Fruit fly (Drosophila melanogaster) whole organism, embryonic: ENCODE results near the gene ImpE3.

ENCODE experiments used
- CG10209 ChIP-seq: fragments of 200-800 bp; sonication (Bioruptor generic); optimal IDR thresholded peaks from 3 replicates; lab custom pipeline; 2017; ENCODE audit warnings: missing biosample characterization, mild to moderate bottlenecking, missing genetic modification characterization, missing genetic modification reagents
- CG10274 ChIP-seq: fragments of 200-800 bp; sonication (Bioruptor generic); optimal IDR thresholded peaks from 3 replicates; lab custom pipeline; 2017; ENCODE audit warnings: missing biosample characterization, mild to moderate bottlenecking, missing genetic modification characterization
- CG10431 ChIP-seq: fragments of 200-800 bp; sonication (Bioruptor generic); optimal IDR thresholded peaks from 3 replicates; lab custom pipeline; 2018; ENCODE audit warnings: missing biosample characterization, mild to moderate bottlenecking, missing genetic modification characterization
- CG10979 ChIP-seq: fragments of 200-800 bp; sonication (Bioruptor generic); optimal IDR thresholded peaks from 2 replicates; lab custom pipeline; 2018; ENCODE audit warnings: missing biosample characterization, mild to moderate bottlenecking, missing genetic modification characterization, moderate library complexity
- CG11247 ChIP-seq: fragments of 200-800 bp; sonication (Bioruptor generic); IDR thresholded peaks from 2 replicates; pipeline ENCODE4 v1.3.6; 2022; ENCODE audit warnings: missing biosample characterization, missing genetic modification characterization
- CG12155 ChIP-seq: fragments of 200-800 bp; sonication (Bioruptor generic); optimal IDR thresholded peaks from 3 replicates; lab custom pipeline; 2016; ENCODE audit warnings: missing biosample characterization, missing genetic modification characterization
- CG14441 ChIP-seq: fragments of 200-800 bp; sonication (Bioruptor generic); IDR thresholded peaks from 2 replicates; pipeline ENCODE4 v1.3.6; 2022; ENCODE audit warnings: missing biosample characterization, missing genetic modification characterization
- CG15514 ChIP-seq: fragments of 200-800 bp; sonication (Bioruptor generic); optimal IDR thresholded peaks from 3 replicates; lab custom pipeline; 2017; ENCODE audit warnings: missing biosample characterization, missing genetic modification characterization, mild to moderate bottlenecking, moderate library complexity, missing genetic modification reagents
- CG17361 ChIP-seq: fragments of 200-800 bp; sonication (Bioruptor generic); IDR thresholded peaks from 3 replicates; pipeline ENCODE4 v1.3.6; 2022; ENCODE audit warnings: missing biosample characterization, missing genetic modification characterization
- CG17912 ChIP-seq: fragments of 200-800 bp; sonication (Bioruptor generic); optimal IDR thresholded peaks from 2 replicates; lab custom pipeline; 2018; ENCODE audit warnings: missing biosample characterization, mild to moderate bottlenecking, missing genetic modification characterization
- CG18599 ChIP-seq: fragments of 200-800 bp; sonication (Bioruptor generic); optimal IDR thresholded peaks from 3 replicates; lab custom pipeline; 2017; ENCODE audit warnings: missing biosample characterization, missing genetic modification characterization, mild to moderate bottlenecking, moderate library complexity, missing genetic modification reagents
- CG33557 ChIP-seq: fragments of 200-800 bp; sonication (Bioruptor generic); optimal IDR thresholded peaks from 2 replicates; lab custom pipeline; 2019; ENCODE audit warnings: missing biosample characterization, mild to moderate bottlenecking, missing genetic modification characterization, moderate library complexity
- CG3847 ChIP-seq: fragments of 200-800 bp; sonication (Bioruptor generic); IDR thresholded peaks from 2 replicates; pipeline ENCODE4 v1.3.6; 2022; ENCODE audit warnings: missing biosample characterization, missing genetic modification characterization
- CG6254 ChIP-seq: fragments of 200-800 bp; sonication (Bioruptor generic); optimal IDR thresholded peaks from 3 replicates; lab custom pipeline; 2017; ENCODE audit warnings: mild to moderate bottlenecking, missing biosample characterization, missing genetic modification reagents, missing genetic modification characterization
- CG6765 ChIP-seq: fragments of 200-800 bp; sonication (Bioruptor generic); optimal IDR thresholded peaks from 3 replicates; lab custom pipeline; 2017; ENCODE audit warnings: missing biosample characterization, mild to moderate bottlenecking, missing genetic modification characterization
- CG6813 ChIP-seq: fragments of 200-800 bp; sonication (Bioruptor generic); optimal IDR thresholded peaks from 2 replicates; lab custom pipeline; 2017; ENCODE audit warnings: missing biosample characterization, missing genetic modification characterization, mild to moderate bottlenecking, moderate library complexity, missing genetic modification reagents
- CG7357 ChIP-seq: fragments of 200-800 bp; sonication (Bioruptor generic); IDR thresholded peaks from 3 replicates; pipeline ENCODE4 v1.3.6; 2022; ENCODE audit warnings: missing biosample characterization, missing genetic modification characterization
- CG7556 ChIP-seq: fragments of 200-800 bp; sonication (Bioruptor generic); optimal IDR thresholded peaks from 2 replicates; lab custom pipeline; 2017; ENCODE audit warnings: missing biosample characterization, mild to moderate bottlenecking, missing genetic modification characterization
- CG7928 ChIP-seq: fragments of 200-800 bp; sonication (Bioruptor generic); optimal IDR thresholded peaks from 2 replicates; lab custom pipeline; 2017; ENCODE audit warnings: missing biosample characterization, mild to moderate bottlenecking, missing genetic modification characterization
- CG8944 ChIP-seq: fragments of 200-800 bp; sonication (Bioruptor generic); optimal IDR thresholded peaks from 3 replicates; lab custom pipeline; 2016; ENCODE audit warnings: missing biosample characterization, missing genetic modification characterization
- D19A ChIP-seq: fragments of 200-800 bp; optimal IDR thresholded peaks from 3 replicates; lab custom pipeline; 2019; ENCODE audit warnings: missing biosample characterization, mild to moderate bottlenecking, missing genetic modification characterization, moderate library complexity
- Dfd ChIP-seq, 2 experiments: fragments of >200 bp; optimal IDR thresholded peaks; 2 replicates each; lab custom pipeline; 2017; ENCODE audit warnings: missing biosample characterization in 2 of 2, missing genetic modification characterization in 2 of 2
- Doc2 ChIP-seq: fragments of 200-800 bp; sonication (Bioruptor generic); IDR thresholded peaks from 2 replicates; pipeline ENCODE4 v1.3.6; 2022; ENCODE audit warnings: missing biosample characterization, missing genetic modification characterization
- HHEX ChIP-seq: fragments of 200-800 bp; sonication (Bioruptor generic); optimal IDR thresholded peaks from 3 replicates; lab custom pipeline; 2017; ENCODE audit warnings: missing biosample characterization, mild to moderate bottlenecking, missing genetic modification characterization, missing genetic modification reagents
- Max ChIP-seq: fragments of 200-800 bp; sonication (Bioruptor generic); optimal IDR thresholded peaks from 2 replicates; lab custom pipeline; 2016; ENCODE audit warnings: missing biosample characterization, mild to moderate bottlenecking, missing genetic modification characterization
- NK7.1 ChIP-seq: fragments of 200-800 bp; sonication (Bioruptor generic); optimal IDR thresholded peaks from 3 replicates; lab custom pipeline; 2016; ENCODE audit warnings: missing biosample characterization, missing genetic modification characterization
- Pdp1 ChIP-seq, 2 experiments: fragments of 200-800 bp; sonication (Bioruptor generic); optimal IDR thresholded peaks; 3 replicates each; lab custom pipeline; 2016; ENCODE audit warnings: missing biosample characterization in 2 of 2, missing genetic modification characterization in 2 of 2, mild to moderate bottlenecking in 1 of 2, moderate library complexity in 1 of 2
- YL-1 ChIP-seq: fragments of 200-800 bp; sonication (Bioruptor generic); optimal IDR thresholded peaks from 3 replicates; lab custom pipeline; 2017; ENCODE audit warnings: missing biosample characterization, mild to moderate bottlenecking, missing genetic modification characterization
- ab ChIP-seq: fragments of 200-800 bp; sonication (Bioruptor generic); optimal IDR thresholded peaks from 2 replicates; lab custom pipeline; 2016; ENCODE audit warnings: missing biosample characterization, missing genetic modification characterization
- bsh ChIP-seq, 2 experiments: fragments of 200-800 bp; sonication (Bioruptor generic); optimal IDR thresholded peaks; 2 replicates each; lab custom pipeline; 2017 to 2018; ENCODE audit warnings: mild to moderate bottlenecking in 2 of 2, missing biosample characterization in 2 of 2, missing genetic modification characterization in 2 of 2, moderate library complexity in 1 of 2
- btn ChIP-seq: fragments of 200-800 bp; sonication (Bioruptor generic); optimal IDR thresholded peaks from 2 replicates; lab custom pipeline; 2016; ENCODE audit warnings: missing biosample characterization, missing genetic modification characterization
- chm ChIP-seq: fragments of 200-800 bp; sonication (Bioruptor generic); IDR thresholded peaks from 2 replicates; pipeline ENCODE4 v1.3.6; 2022; ENCODE audit warnings: missing biosample characterization, missing genetic modification characterization
- danr ChIP-seq: fragments of 200-800 bp; sonication (Bioruptor generic); IDR thresholded peaks from 2 replicates; pipeline ENCODE4 v1.3.6; 2022; ENCODE audit warnings: missing biosample characterization, missing genetic modification characterization
- esg ChIP-seq: fragments of 200-800 bp; sonication (Bioruptor generic); conservative IDR thresholded peaks from 2 replicates; pipeline ENCODE4 v1.3.6; 2022; ENCODE audit warnings: missing biosample characterization, missing genetic modification characterization
- fd102C ChIP-seq: fragments of 200-800 bp; sonication (Bioruptor generic); optimal IDR thresholded peaks from 2 replicates; lab custom pipeline; 2018; ENCODE audit warnings: missing biosample characterization, mild to moderate bottlenecking, missing genetic modification characterization, moderate library complexity
- ftz-f1 ChIP-seq: fragments of 200-800 bp; sonication (Bioruptor generic); optimal IDR thresholded peaks from 2 replicates; lab custom pipeline; 2016; ENCODE audit warnings: missing biosample characterization, missing genetic modification characterization
- fu2 ChIP-seq: fragments of 200-800 bp; sonication (Bioruptor generic); optimal IDR thresholded peaks from 2 replicates; lab custom pipeline; 2016; ENCODE audit warnings: missing biosample characterization, missing genetic modification characterization
- gcm2 ChIP-seq: fragments of 200-800 bp; sonication (Bioruptor generic); optimal IDR thresholded peaks from 2 replicates; lab custom pipeline; 2016; ENCODE audit warnings: missing biosample characterization, missing genetic modification characterization
- ham ChIP-seq: fragments of 200-800 bp; sonication (Bioruptor generic); IDR thresholded peaks from 2 replicates; pipeline ENCODE4 v1.3.6; 2022; ENCODE audit warnings: missing biosample characterization, missing genetic modification characterization
- hth ChIP-seq: fragments of >200 bp; optimal IDR thresholded peaks from 2 replicates; lab custom pipeline; 2017; ENCODE audit warnings: inconsistent platforms
- knrl ChIP-seq: fragments of 200-800 bp; sonication (Bioruptor generic); IDR thresholded peaks from 3 replicates; pipeline ENCODE4 v1.3.6; 2022; ENCODE audit warnings: missing biosample characterization, missing genetic modification characterization; ENCODE audit not compliant: partially characterized antibody
- lmd ChIP-seq: fragments of 200-800 bp; sonication (Bioruptor generic); IDR thresholded peaks from 2 replicates; pipeline ENCODE4 v1.3.6; 2022; ENCODE audit warnings: missing biosample characterization, missing genetic modification characterization
- phol ChIP-seq: fragments of 200-800 bp; sonication (Bioruptor generic); optimal IDR thresholded peaks from 3 replicates; lab custom pipeline; 2018; ENCODE audit warnings: missing biosample characterization, mild to moderate bottlenecking, missing genetic modification characterization, moderate library complexity
- pnt ChIP-seq: fragments of 200-800 bp; sonication (Bioruptor generic); optimal IDR thresholded peaks from 3 replicates; lab custom pipeline; 2016; ENCODE audit warnings: missing biosample characterization, missing genetic modification characterization
- schlank ChIP-seq: fragments of 200-800 bp; sonication (Bioruptor generic); optimal IDR thresholded peaks from 2 replicates; lab custom pipeline; 2018; ENCODE audit warnings: missing biosample characterization, mild to moderate bottlenecking, missing genetic modification characterization
- sr ChIP-seq: fragments of 200-800 bp; sonication (Bioruptor generic); IDR thresholded peaks from 3 replicates; pipeline ENCODE4 v1.3.6; 2022; ENCODE audit warnings: missing biosample characterization, missing genetic modification characterization
- sug ChIP-seq: fragments of 200-800 bp; optimal IDR thresholded peaks from 2 replicates; lab custom pipeline; 2019; ENCODE audit warnings: missing biosample characterization, mild to moderate bottlenecking, missing genetic modification characterization, moderate library complexity
- toy ChIP-seq: fragments of 200-800 bp; sonication (Bioruptor generic); IDR thresholded peaks from 2 replicates; pipeline ENCODE4 v1.3.6; 2022; ENCODE audit warnings: missing biosample characterization, missing genetic modification characterization
- usp ChIP-seq: fragments of >200 bp; optimal IDR thresholded peaks from 2 replicates; lab custom pipeline; 2017; ENCODE audit warnings: missing biosample characterization, missing genetic modification characterization
- zf30C ChIP-seq: fragments of 200-800 bp; sonication (Bioruptor generic); optimal IDR thresholded peaks from 3 replicates; lab custom pipeline; 2018; ENCODE audit warnings: missing biosample characterization, mild to moderate bottlenecking, missing genetic modification characterization
- zfh2 ChIP-seq: fragments of 200-800 bp; sonication (Bioruptor generic); optimal IDR thresholded peaks from 2 replicates; lab custom pipeline; 2016; ENCODE audit warnings: missing biosample characterization, missing genetic modification characterization

ImpE3 gene

dm6 chr3R:8027203-8027688 lies 2.1 kb downstream of the ImpE3 start (continued):
- peak; percentile 76 for TF ChIP-seq CG12155
- peak; percentile 30 for TF ChIP-seq zfh2
- TF ChIP-seq CG15514 (GFP tag; lab: Kevin White, UChicago) = peak; percentile 45
- TF ChIP-seq sug (tag; lab: Kevin White, UChicago) = no peak
- no peak for TF ChIP-seq gcm2
- TF ChIP-seq CG17361 (GFP tag; lab: Robert Waterston, UW) = no peak; the same call in 1 of the 3 replicates
- TF ChIP-seq toy (GFP tag; lab: Robert Waterston, UW) = no peak
- TF ChIP-seq ftz-f1 (GFP tag; lab: Kevin White, UChicago) = no peak
- peak; percentile 76 for TF ChIP-seq CG6254
- TF ChIP-seq Doc2 (GFP tag; lab: Robert Waterston, UW) = no peak
- TF ChIP-seq sr (GFP tag; lab: Robert Waterston, UW) = no peak
- peak; percentile 81 for TF ChIP-seq esg (GFP tag; lab: Robert Waterston, UW)
- peak; percentile 100 for TF ChIP-seq D19A (tag; lab: Kevin White, UChicago)
- TF ChIP-seq Pdp1 (GFP tag; optimal IDR thresholded peaks at IDR 0.05; lab: Kevin White, UChicago) = peak; percentile 45 to 66
- TF ChIP-seq CG10979 (tag; lab: Kevin White, UChicago) = peak; percentile 89
- TF ChIP-seq zf30C (GFP tag; lab: Kevin White, UChicago) = no peak
- peak; percentile 50; the same call in 1 of the 2 replicates for TF ChIP-seq danr
- TF ChIP-seq CG17912 (GFP tag; lab: Kevin White, UChicago) = peak; percentile 35
- TF ChIP-seq bsh (GFP tag; optimal IDR thresholded peaks at IDR 0.05; lab: Kevin White, UChicago) = peak; percentile 89 to 91
- TF ChIP-seq knrl = no peak
- TF ChIP-seq CG7928 (GFP tag; lab: Kevin White, UChicago) = no peak
- peak; percentile 12 for TF ChIP-seq pnt (GFP tag; lab: Kevin White, UChicago)
- TF ChIP-seq CG3847 = peak; percentile 82
- peak; percentile 74 for TF ChIP-seq CG6813
- TF ChIP-seq chm = peak; percentile 54; the same call in 1 of the 2 replicates
- TF ChIP-seq ab = no peak
- peak; percentile 87 for TF ChIP-seq phol (tag; lab: Kevin White, UChicago)
- peak; percentile 39 for TF ChIP-seq CG10274 (GFP tag; lab: Kevin White, UChicago)
- TF ChIP-seq usp = no peak
- no peak for TF ChIP-seq fd102C
- TF ChIP-seq CG14441 (GFP tag; lab: Robert Waterston, UW) = peak; percentile 63
- TF ChIP-seq hth = no peak
- TF ChIP-seq CG6765 (GFP tag; lab: Kevin White, UChicago) = peak; percentile 68
- TF ChIP-seq CG8944 (GFP tag; lab: Kevin White, UChicago) = no peak
- peak; percentile 91 for TF ChIP-seq CG18599 (GFP tag; lab: Kevin White, UChicago)
- peak; percentile 58 for TF ChIP-seq YL-1 (GFP tag; lab: Kevin White, UChicago)
- peak; percentile 85 for TF ChIP-seq CG10431 (GFP tag; lab: Kevin White, UChicago)
- TF ChIP-seq CG7556 (GFP tag; lab: Kevin White, UChicago) = peak; percentile 98
- TF ChIP-seq ham (GFP tag; lab: Robert Waterston, UW) = no peak
- no peak for TF ChIP-seq CG7357
- TF ChIP-seq fu2 (GFP tag; lab: Kevin White, UChicago) = peak; percentile 25
- no peak for TF ChIP-seq Dfd (GFP tag; optimal IDR thresholded peaks at IDR 0.05; lab: Kevin White, UChicago)
- TF ChIP-seq lmd (GFP tag; lab: Robert Waterston, UW) = peak; percentile 80
- TF ChIP-seq CG10209 = peak; percentile 92
- TF ChIP-seq btn (GFP tag; lab: Kevin White, UChicago) = no peak
- TF ChIP-seq NK7.1 = peak; percentile 27
- TF ChIP-seq schlank (tag; lab: Kevin White, UChicago) = peak; percentile 48
- peak; percentile 61 for TF ChIP-seq Max (GFP tag; lab: Kevin White, UChicago)
- peak; percentile 48; the same call in 1 of the 2 replicates for TF ChIP-seq CG11247 (GFP tag; lab: Robert Waterston, UW)
- TF ChIP-seq CG33557 (GFP tag; lab: Kevin White, UChicago) = peak; percentile 76
- TF ChIP-seq HHEX (GFP tag; lab: Kevin White, UChicago) = peak; percentile 83
